Worm (Caenorhabditis elegans) whole organism, late embryonic: ENCODE data around the gene ddx-17.
"Not testable (repeated sequence)": the region's sequence is repeated elsewhere in the genome, so short reads cannot be mapped to it uniquely, and the experiment has no call there.

ENCODE experiments used
- C08G9.2 ChIP-seq: sonication (generic microtip); optimal IDR thresholded peaks from 2 replicates; lab custom pipeline; 2016; ENCODE audit warnings: mild to moderate bottlenecking, missing genetic modification characterization, moderate library complexity, missing compliant biosample characterization
- F13H6.1 ChIP-seq: sonication (generic microtip); optimal IDR thresholded peaks from 2 replicates; lab custom pipeline; 2016; ENCODE audit warnings: missing genetic modification characterization, missing compliant biosample characterization
- K02D7.2 ChIP-seq: sonication (generic microtip); optimal IDR thresholded peaks from 2 replicates; lab custom pipeline; 2017; ENCODE audit warnings: mild to moderate bottlenecking, missing genetic modification characterization, missing compliant biosample characterization
- ceh-14 ChIP-seq: sonication (generic microtip); optimal IDR thresholded peaks from 2 replicates; lab custom pipeline; 2016; ENCODE audit warnings: missing genotype, missing genetic modification characterization, missing compliant biosample characterization
- ceh-18 ChIP-seq: sonication (generic microtip); optimal IDR thresholded peaks from 2 replicates; lab custom pipeline; 2016; ENCODE audit warnings: missing genetic modification characterization, missing compliant biosample characterization
- ceh-2 ChIP-seq: sonication (generic microtip); optimal IDR thresholded peaks from 2 replicates; lab custom pipeline; 2016; ENCODE audit warnings: missing genotype, missing genetic modification characterization, missing compliant biosample characterization
- ceh-30 ChIP-seq: fragments of 150-350 bp; optimal IDR thresholded peaks from 2 replicates; lab custom pipeline; 2014; ENCODE audit warnings: missing biosample characterization, missing genetic modification characterization
- ceh-31 ChIP-seq: sonication (generic microtip); optimal IDR thresholded peaks from 2 replicates; lab custom pipeline; 2016; ENCODE audit warnings: missing genetic modification characterization, missing compliant biosample characterization
- ceh-34 ChIP-seq: sonication (generic microtip); optimal IDR thresholded peaks from 2 replicates; lab custom pipeline; 2016; ENCODE audit warnings: mild to moderate bottlenecking, missing genetic modification characterization, missing compliant biosample characterization
- ceh-48 ChIP-seq: sonication (generic microtip); optimal IDR thresholded peaks from 2 replicates; lab custom pipeline; 2016; ENCODE audit warnings: missing genetic modification characterization, inconsistent platforms, missing compliant biosample characterization
- dmd-4 ChIP-seq: sonication (generic microtip); optimal IDR thresholded peaks from 2 replicates; lab custom pipeline; 2016; ENCODE audit warnings: borderline replicate concordance, missing genetic modification characterization, missing compliant biosample characterization
- dve-1 ChIP-seq: sonication (generic microtip); optimal IDR thresholded peaks from 2 replicates; lab custom pipeline; 2017; ENCODE audit warnings: antibody characterized with exemption, mild to moderate bottlenecking, missing genetic modification characterization, missing compliant biosample characterization
- elt-2 ChIP-seq: sonication (generic microtip); optimal IDR thresholded peaks from 2 replicates; lab custom pipeline; 2016; ENCODE audit warnings: missing genetic modification reagents, missing genetic modification characterization, missing compliant biosample characterization
- ets-4 ChIP-seq: sonication (generic microtip); optimal IDR thresholded peaks from 2 replicates; lab custom pipeline; 2016; ENCODE audit warnings: missing genetic modification characterization, missing compliant biosample characterization
- fax-1 ChIP-seq: sonication (generic microtip); optimal IDR thresholded peaks from 2 replicates; lab custom pipeline; 2016; ENCODE audit warnings: missing genotype, missing genetic modification characterization, missing compliant biosample characterization
- fkh-6 ChIP-seq: sonication (generic microtip); optimal IDR thresholded peaks from 2 replicates; lab custom pipeline; 2016; ENCODE audit warnings: missing genetic modification characterization, missing compliant biosample characterization
- hlh-15 ChIP-seq: sonication (generic microtip); optimal IDR thresholded peaks from 2 replicates; lab custom pipeline; 2016; ENCODE audit warnings: missing genetic modification characterization, missing compliant biosample characterization
- hlh-30 ChIP-seq: sonication (generic microtip); optimal IDR thresholded peaks from 2 replicates; lab custom pipeline; 2017; ENCODE audit warnings: antibody characterized with exemption, missing genetic modification characterization, missing compliant biosample characterization; ENCODE audit not compliant: insufficient read depth
- hlh-6 ChIP-seq: sonication (generic microtip); optimal IDR thresholded peaks from 2 replicates; lab custom pipeline; 2016; ENCODE audit warnings: missing genotype, missing genetic modification characterization, missing compliant biosample characterization
- hlh-8 ChIP-seq: sonication (generic microtip); optimal IDR thresholded peaks from 2 replicates; lab custom pipeline; 2016; ENCODE audit warnings: missing genotype, missing genetic modification characterization, missing compliant biosample characterization
- lim-6 ChIP-seq: sonication (generic microtip); optimal IDR thresholded peaks from 2 replicates; lab custom pipeline; 2016; ENCODE audit warnings: missing genetic modification characterization, missing compliant biosample characterization
- mec-3 ChIP-seq: sonication (generic microtip); optimal IDR thresholded peaks from 2 replicates; lab custom pipeline; 2016; ENCODE audit warnings: borderline replicate concordance, missing genetic modification characterization, missing compliant biosample characterization
- nfya-1 ChIP-seq: sonication (generic microtip); optimal IDR thresholded peaks from 2 replicates; lab custom pipeline; 2017; ENCODE audit warnings: missing genetic modification characterization, mild to moderate bottlenecking, missing compliant biosample characterization, antibody characterized with exemption, moderate library complexity
- nhr-232 ChIP-seq: sonication (generic microtip); optimal IDR thresholded peaks from 2 replicates; lab custom pipeline; 2016; ENCODE audit warnings: missing genetic modification characterization, missing compliant biosample characterization
- odd-2 ChIP-seq: sonication (generic microtip); optimal IDR thresholded peaks from 2 replicates; lab custom pipeline; 2017; ENCODE audit warnings: antibody characterized with exemption, mild to moderate bottlenecking, missing genetic modification characterization, missing compliant biosample characterization
- pqm-1 ChIP-seq: sonication (generic microtip); optimal IDR thresholded peaks from 2 replicates; lab custom pipeline; 2016; ENCODE audit warnings: missing genetic modification characterization, missing compliant biosample characterization
- pros-1 ChIP-seq: fragments of 150-350 bp; optimal IDR thresholded peaks from 2 replicates; lab custom pipeline; 2014; ENCODE audit warnings: missing biosample characterization, missing genetic modification reagents, missing genetic modification characterization
- ref-2 ChIP-seq: sonication (generic microtip); optimal IDR thresholded peaks from 2 replicates; lab custom pipeline; 2016; ENCODE audit warnings: missing genetic modification characterization, missing compliant biosample characterization
- rnt-1 ChIP-seq: sonication (generic microtip); optimal IDR thresholded peaks from 2 replicates; lab custom pipeline; 2016; ENCODE audit warnings: missing genetic modification characterization, missing compliant biosample characterization
- sdc-2 ChIP-seq: sonication (generic microtip); optimal IDR thresholded peaks from 2 replicates; lab custom pipeline; 2016; ENCODE audit warnings: missing genotype, missing genetic modification characterization, missing compliant biosample characterization
- sox-2 ChIP-seq: fragments of 200-800 bp; sonication (Bioruptor generic); IDR thresholded peaks from 2 replicates; pipeline ENCODE4 v1.3.6; 2022; ENCODE audit warnings: missing genetic modification reagents, missing genetic modification characterization, missing compliant biosample characterization
- tbx-2 ChIP-seq: sonication (generic microtip); optimal IDR thresholded peaks from 2 replicates; lab custom pipeline; 2016; ENCODE audit warnings: missing genetic modification characterization, missing compliant biosample characterization
- tbx-7 ChIP-seq: sonication (generic microtip); optimal IDR thresholded peaks from 2 replicates; lab custom pipeline; 2016; ENCODE audit warnings: missing genotype, missing genetic modification characterization, missing compliant biosample characterization
- unc-3 ChIP-seq, 2 experiments: fragments of 200-800 bp in 1 of 2; sonication (Bioruptor generic) in 1 of 2; sonication (generic microtip) in 1 of 2; conservative IDR thresholded peaks in 1 of 2; optimal IDR thresholded peaks in 1 of 2; 2 replicates each; pipeline versions ENCODE4 v1.3.6 to Lab custom; 2016 to 2022; ENCODE audit warnings: missing compliant biosample characterization in 2 of 2, missing genetic modification characterization in 2 of 2, missing genetic modification reagents in 1 of 2
- unc-42 ChIP-seq: sonication (generic microtip); optimal IDR thresholded peaks from 2 replicates; lab custom pipeline; 2016; ENCODE audit warnings: missing genotype, missing genetic modification characterization, missing compliant biosample characterization
- unc-55 ChIP-seq: sonication (generic microtip); optimal IDR thresholded peaks from 2 replicates; lab custom pipeline; 2017; ENCODE audit warnings: missing biosample characterization, missing genetic modification reagents, missing genetic modification characterization
- zip-5 ChIP-seq: sonication (generic microtip); optimal IDR thresholded peaks from 2 replicates; lab custom pipeline; 2016; ENCODE audit warnings: missing genetic modification characterization, missing compliant biosample characterization
- ztf-16 ChIP-seq: sonication (generic microtip); optimal IDR thresholded peaks from 2 replicates; lab custom pipeline; 2017; ENCODE audit warnings: missing genetic modification characterization, missing compliant biosample characterization

Gene ddx-17

ce11 chrV:14012002-14012554 is at the start of gene ddx-17, which contains the start of gene aip-1:
Gene ddx-17, minus strand, starts transcription at chrV:14012052.
Gene aip-1, plus strand, starts transcription at chrV:14012333.
- TF ChIP-seq nfya-1 (peak; percentile 32), nhr-232 (no peak), unc-42 (tag; lab: Kevin White, UChicago) (peak; percentile 36), unc-55 (peak; percentile 50), tbx-2 (tag; lab: Kevin White, UChicago) (peak; percentile 52), odd-2 (no peak), ceh-30 (tag; lab: Kevin White, UChicago) (peak; percentile 26), hlh-30 (tag; lab: Kevin White, UChicago) (peak; percentile 85), ceh-48 (peak; percentile 10), ceh-31 (tag; lab: Kevin White, UChicago) (peak; percentile 60)
- TF ChIP-seq, all 69 proteins: peak for 8

- TF ChIP-seq tbx-7 (no peak), hlh-15 (no peak), pros-1 (no peak), K02D7.2 (no peak), sox-2 (no peak), dve-1 (no peak), dmd-4 (tag; lab: Kevin White, UChicago) (no peak), pqm-1 (tag; lab: Kevin White, UChicago) (no peak), unc-3 (GFP tag; conservative IDR thresholded peaks at IDR 0.05; lab: Robert Waterston, UW) (no peak), unc-3 (tag; optimal IDR thresholded peaks at IDR 0.05; lab: Kevin White, UChicago) (no peak)
These were observed 45.7 kb upstream of the ddx-17 start, which contains the start of gene F58D12.3 for ce11 chrV:14057540-14057939. Gene F58D12.3, plus strand, starts transcription at chrV:14057840.

ce11 chrV:14055097-14055496 is 43.2 kb upstream of the ddx-17 start:
- TF ChIP-seq unc-42 (tag; lab: Kevin White, UChicago): peak; percentile 66
- TF ChIP-seq hlh-30 (tag; lab: Kevin White, UChicago): peak; percentile 90
- TF ChIP-seq mec-3 (tag; lab: Kevin White, UChicago): peak; percentile 83
- peak; percentile 16 for TF ChIP-seq ztf-16 (tag; lab: Kevin White, UChicago)
- peak; percentile 92 for TF ChIP-seq ceh-2 (tag; lab: Kevin White, UChicago)
- peak; percentile 53 for TF ChIP-seq F13H6.1
- peak; percentile 92 for TF ChIP-seq ceh-31 (tag; lab: Kevin White, UChicago)
- peak; percentile 62 for TF ChIP-seq hlh-6 (tag; lab: Kevin White, UChicago)
- TF ChIP-seq fkh-6 (tag; lab: Kevin White, UChicago): peak; percentile 50
- TF ChIP-seq elt-2 (tag; lab: Kevin White, UChicago): peak; percentile 58
- peak; percentile 76 for TF ChIP-seq ceh-18 (tag; lab: Kevin White, UChicago)
- TF ChIP-seq tbx-2 (tag; lab: Kevin White, UChicago): peak; percentile 91
- peak; percentile 75 for TF ChIP-seq zip-5 (tag; lab: Kevin White, UChicago)
- TF ChIP-seq nfya-1: peak; percentile 37
- TF ChIP-seq dmd-4 (tag; lab: Kevin White, UChicago): peak; percentile 43
- TF ChIP-seq pqm-1 (tag; lab: Kevin White, UChicago): peak; percentile 44
- TF ChIP-seq C08G9.2: peak; percentile 99
- peak; percentile 35 for TF ChIP-seq lim-6 (tag; lab: Kevin White, UChicago)
- peak; percentile 3 for TF ChIP-seq ceh-34 (tag; lab: Kevin White, UChicago)
- TF ChIP-seq unc-55: peak; percentile 39
- 0 out of 2 replicates have a peak, but pooled peaks have one; percentile 40 for TF ChIP-seq unc-3 (GFP tag; conservative IDR thresholded peaks at IDR 0.05; lab: Robert Waterston, UW)
- TF ChIP-seq unc-3 (tag; optimal IDR thresholded peaks at IDR 0.05; lab: Kevin White, UChicago): not testable (repeated sequence)
- TF ChIP-seq ref-2 (tag; lab: Kevin White, UChicago): peak; percentile 91
- peak; percentile 54 for TF ChIP-seq fax-1 (tag; lab: Kevin White, UChicago)
- TF ChIP-seq tbx-7: peak; percentile 91
- TF ChIP-seq ets-4 (tag; lab: Kevin White, UChicago): peak; percentile 97
- peak; percentile 9 for TF ChIP-seq dve-1
- TF ChIP-seq sdc-2 (tag; lab: Kevin White, UChicago): peak; percentile 66
- peak; percentile 84 for TF ChIP-seq rnt-1 (tag; lab: Kevin White, UChicago)
- TF ChIP-seq ceh-14 (tag; lab: Kevin White, UChicago): peak; percentile 65
- TF ChIP-seq hlh-8 (tag; lab: Kevin White, UChicago): peak; percentile 85
